Worm (Caenorhabditis elegans): ENCODE measurements around the gene luc-7L.

DNA sequence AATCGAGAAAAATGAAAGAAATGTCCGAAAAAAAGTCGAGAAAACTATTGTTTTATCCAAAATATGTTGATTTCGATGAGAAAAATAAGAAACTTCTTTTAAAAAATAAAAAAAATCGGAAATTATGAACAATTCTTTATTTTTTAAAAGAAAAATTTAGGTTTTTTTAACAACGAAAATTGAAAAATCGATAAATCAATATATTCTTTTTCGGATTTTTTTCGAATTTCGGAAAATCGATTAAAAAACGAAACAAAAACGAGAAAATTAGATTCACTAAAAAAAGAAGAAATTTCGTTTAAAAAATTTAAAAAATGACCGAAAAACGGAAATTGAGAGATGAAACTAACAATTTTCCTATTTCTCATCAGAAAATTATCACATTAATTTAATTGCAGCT is 37.2 kb downstream of the luc-7L start:
- no peak for TF ChIP-seq nhr-11 (tag; optimal IDR thresholded peaks at IDR 0.05)
- TF ChIP-seq aly-2 (tag; optimal IDR thresholded peaks at IDR 0.05), result no peak
- TF ChIP-seq snpc-4 (tag; optimal IDR thresholded peaks at IDR 0.05), result no peak
- no peak for TF ChIP-seq lin-39 (tag; optimal IDR thresholded peaks at IDR 0.05)
- TF ChIP-seq mdl-1 (tag; optimal IDR thresholded peaks at IDR 0.05), result no peak
- no peak for TF ChIP-seq pqm-1 (tag; optimal IDR thresholded peaks at IDR 0.05)
- TF ChIP-seq elt-3 (tag; optimal IDR thresholded peaks at IDR 0.05), result no peak
- TF ChIP-seq ztf-11 (tag; optimal IDR thresholded peaks at IDR 0.05), result no peak
- TF ChIP-seq ZK546.5 (tag; optimal IDR thresholded peaks at IDR 0.05), result no peak
- no peak for TF ChIP-seq unc-62 (GFP tag; optimal IDR thresholded peaks at IDR 0.05)
- peak; percentile 66 for TF ChIP-seq ceh-28 (tag; optimal IDR thresholded peaks at IDR 0.05)
- no peak for TF ChIP-seq lin-15B (tag; optimal IDR thresholded peaks at IDR 0.05)

Measured in whole organism, L3 larva.